Worm (Caenorhabditis elegans) whole organism, late embryonic: ENCODE measurements around the gene T05H10.1.

Experiments used
- C08G9.2 ChIP-seq: sonication (generic microtip); optimal IDR thresholded peaks from 2 replicates; lab custom pipeline; 2016; ENCODE audit warnings: mild to moderate bottlenecking, missing genetic modification characterization, moderate library complexity, missing compliant biosample characterization
- Y22D7AL.16 ChIP-seq: sonication (generic microtip); optimal IDR thresholded peaks from 2 replicates; lab custom pipeline; 2016; ENCODE audit warnings: missing genetic modification characterization, missing compliant biosample characterization
- ceh-31 ChIP-seq: sonication (generic microtip); optimal IDR thresholded peaks from 2 replicates; lab custom pipeline; 2016; ENCODE audit warnings: missing genetic modification characterization, missing compliant biosample characterization
- ceh-9 ChIP-seq: sonication (generic microtip); optimal IDR thresholded peaks from 2 replicates; lab custom pipeline; 2016; ENCODE audit warnings: mild to moderate bottlenecking, missing genetic modification characterization, inconsistent platforms, missing compliant biosample characterization
- dmd-4 ChIP-seq: sonication (generic microtip); optimal IDR thresholded peaks from 2 replicates; lab custom pipeline; 2016; ENCODE audit warnings: borderline replicate concordance, missing genetic modification characterization, missing compliant biosample characterization
- elt-2 ChIP-seq: sonication (generic microtip); optimal IDR thresholded peaks from 2 replicates; lab custom pipeline; 2016; ENCODE audit warnings: missing genetic modification reagents, missing genetic modification characterization, missing compliant biosample characterization
- elt-4 ChIP-seq: sonication (generic microtip); optimal IDR thresholded peaks from 2 replicates; lab custom pipeline; 2016; ENCODE audit warnings: missing genetic modification characterization, missing compliant biosample characterization
- ets-4 ChIP-seq: sonication (generic microtip); optimal IDR thresholded peaks from 2 replicates; lab custom pipeline; 2016; ENCODE audit warnings: missing genetic modification characterization, missing compliant biosample characterization
- nfya-1 ChIP-seq: sonication (generic microtip); optimal IDR thresholded peaks from 2 replicates; lab custom pipeline; 2017; ENCODE audit warnings: missing genetic modification characterization, mild to moderate bottlenecking, missing compliant biosample characterization, antibody characterized with exemption, moderate library complexity
- nhr-11 ChIP-seq: fragments of 150-350 bp; optimal IDR thresholded peaks from 2 replicates; lab custom pipeline; 2014; ENCODE audit warnings: missing biosample characterization, missing genetic modification characterization
- npax-4 ChIP-seq: sonication (generic microtip); optimal IDR thresholded peaks from 2 replicates; lab custom pipeline; 2016; ENCODE audit warnings: missing genetic modification characterization, missing compliant biosample characterization
- rnt-1 ChIP-seq: sonication (generic microtip); optimal IDR thresholded peaks from 2 replicates; lab custom pipeline; 2016; ENCODE audit warnings: missing genetic modification characterization, missing compliant biosample characterization
- unc-55 ChIP-seq: sonication (generic microtip); optimal IDR thresholded peaks from 2 replicates; lab custom pipeline; 2017; ENCODE audit warnings: missing biosample characterization, missing genetic modification reagents, missing genetic modification characterization

ce11 chrII:8034008-8034407, 8.4 kb upstream of the T05H10.1 start:
- TF ChIP-seq ceh-31 (tag; lab: Kevin White, UChicago) = no peak
- TF ChIP-seq C08G9.2 (tag; lab: Kevin White, UChicago) = no peak
- TF ChIP-seq rnt-1 (tag; lab: Kevin White, UChicago) = no peak
- no peak for TF ChIP-seq nhr-11 (tag; lab: Kevin White, UChicago)
- no peak for TF ChIP-seq elt-4 (tag; lab: Kevin White, UChicago)
- TF ChIP-seq npax-4 (tag; lab: Kevin White, UChicago) = no peak
- TF ChIP-seq nfya-1 (tag; lab: Kevin White, UChicago) = no peak
- TF ChIP-seq ets-4 (tag; lab: Kevin White, UChicago) = no peak
- TF ChIP-seq dmd-4 (tag; lab: Kevin White, UChicago) = no peak
- no peak for TF ChIP-seq unc-55
- TF ChIP-seq elt-2 (tag; lab: Kevin White, UChicago) = no peak
- no peak for TF ChIP-seq Y22D7AL.16 (tag; lab: Kevin White, UChicago)
- TF ChIP-seq ceh-9 = no peak
